Worm (Caenorhabditis elegans): ENCODE data around the gene ugt-65.

ce11 chrIV:12419291-12419690, 1.2 kb upstream of the ugt-65 start:
- TF ChIP-seq irx-1 (tag; optimal IDR thresholded peaks at IDR 0.05) (no peak), egl-27 (tag; optimal IDR thresholded peaks at IDR 0.05) (no peak), nhr-12 (tag; optimal IDR thresholded peaks at IDR 0.05) (no peak), unc-62 (GFP tag; optimal IDR thresholded peaks at IDR 0.05) (no peak), ceh-82 (tag; optimal IDR thresholded peaks at IDR 0.05) (no peak), ama-1 (optimal IDR thresholded peaks at IDR 0.05) (no peak), snpc-4 (tag; optimal IDR thresholded peaks at IDR 0.05) (no peak), sox-4 (tag; optimal IDR thresholded peaks at IDR 0.05) (no peak), tbx-2 (tag; optimal IDR thresholded peaks at IDR 0.05) (no peak), grh-1 (GFP tag; IDR thresholded peaks at IDR 0.05) (no peak), nhr-76 (tag; optimal IDR thresholded peaks at IDR 0.05) (no peak), nhr-28 (tag; optimal IDR thresholded peaks at IDR 0.05) (no peak), skn-1 (tag; optimal IDR thresholded peaks at IDR 0.05) (no peak), efl-1 (optimal IDR thresholded peaks at IDR 0.05) (no peak), efl-1 (GFP tag; optimal IDR thresholded peaks at IDR 0.05 in 1 of 2) (no peak)

All from whole organism, L1 larva.